Fruit fly (Drosophila melanogaster) whole organism, adult: ENCODE results near the gene CG6171.

Source experiments
- CG11617 ChIP-seq: fragments of 200-800 bp; sonication (Bioruptor generic); optimal IDR thresholded peaks from 2 replicates; lab custom pipeline; 2017; ENCODE audit warnings: mild to moderate bottlenecking, missing biosample characterization, missing genetic modification reagents, missing genetic modification characterization
- CG12768 ChIP-seq: fragments of 200-800 bp; sonication (Bioruptor generic); optimal IDR thresholded peaks from 2 replicates; lab custom pipeline; 2017; ENCODE audit warnings: missing biosample characterization, missing genetic modification characterization, mild to moderate bottlenecking, moderate library complexity, missing genetic modification reagents
- CG14711 ChIP-seq: fragments of 200-800 bp; sonication (Bioruptor generic); optimal IDR thresholded peaks from 2 replicates; lab custom pipeline; 2018; ENCODE audit warnings: missing biosample characterization, mild to moderate bottlenecking, missing genetic modification characterization, moderate library complexity
- CG1620 ChIP-seq: fragments of 200-800 bp; sonication (Bioruptor generic); optimal IDR thresholded peaks from 2 replicates; lab custom pipeline; 2016; ENCODE audit warnings: missing biosample characterization, missing genetic modification characterization
- CG33017 ChIP-seq: fragments of 200-800 bp; sonication (Bioruptor generic); optimal IDR thresholded peaks from 2 replicates; lab custom pipeline; 2018; ENCODE audit warnings: missing biosample characterization, mild to moderate bottlenecking, missing genetic modification characterization, moderate library complexity
- CG5204 ChIP-seq: fragments of 200-800 bp; sonication (Bioruptor generic); optimal IDR thresholded peaks from 2 replicates; lab custom pipeline; 2016; ENCODE audit warnings: missing biosample characterization, missing genetic modification characterization
- CG7045 ChIP-seq: fragments of 200-800 bp; sonication (Bioruptor generic); optimal IDR thresholded peaks from 2 replicates; lab custom pipeline; 2017; ENCODE audit warnings: missing biosample characterization, mild to moderate bottlenecking, missing genetic modification characterization
- CG7101 ChIP-seq: fragments of 200-800 bp; sonication (Bioruptor generic); optimal IDR thresholded peaks from 2 replicates; lab custom pipeline; 2018; ENCODE audit warnings: missing biosample characterization, mild to moderate bottlenecking, missing genetic modification characterization, moderate library complexity
- Clk ChIP-seq: fragments of 200-800 bp; sonication (Bioruptor generic); optimal IDR thresholded peaks from 2 replicates; lab custom pipeline; 2017; ENCODE audit warnings: missing biosample characterization, missing genetic modification characterization
- Crg-1 ChIP-seq: fragments of 200-800 bp; sonication (Bioruptor generic); optimal IDR thresholded peaks from 2 replicates; lab custom pipeline; 2016; ENCODE audit warnings: missing biosample characterization, missing genetic modification characterization
- Hr96 ChIP-seq: fragments of 200-800 bp; sonication (Bioruptor generic); optimal IDR thresholded peaks from 2 replicates; lab custom pipeline; 2016; ENCODE audit warnings: missing biosample characterization, missing genetic modification characterization
- Mnt ChIP-seq: fragments of 200-800 bp; sonication (Bioruptor generic); optimal IDR thresholded peaks from 2 replicates; lab custom pipeline; 2016; ENCODE audit warnings: missing biosample characterization, mild to moderate bottlenecking, missing genetic modification characterization
- bab1 ChIP-seq: fragments of 200-800 bp; sonication (Bioruptor generic); optimal IDR thresholded peaks from 3 replicates; lab custom pipeline; 2019; ENCODE audit warnings: missing biosample characterization, mild to moderate bottlenecking, missing genetic modification characterization, moderate library complexity
- cic ChIP-seq: fragments of 200-800 bp; sonication (Bioruptor generic); optimal IDR thresholded peaks from 2 replicates; lab custom pipeline; 2017; ENCODE audit warnings: missing biosample characterization, mild to moderate bottlenecking, missing genetic modification characterization, moderate library complexity
- cnc ChIP-seq, 2 experiments: fragments of >200 bp; optimal IDR thresholded peaks; 2 replicates each; lab custom pipeline; 2017
- kay ChIP-seq: fragments of 200-800 bp; sonication (Bioruptor generic); peaks from one replicate; lab custom pipeline; 2016; ENCODE audit warnings: missing biosample characterization, missing genetic modification characterization, borderline replicate concordance
- ovo ChIP-seq: fragments of 200-800 bp; sonication (Bioruptor generic); optimal IDR thresholded peaks from 2 replicates; lab custom pipeline; 2016; ENCODE audit warnings: missing biosample characterization, missing genetic modification characterization
- pad ChIP-seq: fragments of 200-800 bp; sonication (Bioruptor generic); optimal IDR thresholded peaks from 3 replicates; lab custom pipeline; 2017; ENCODE audit warnings: missing biosample characterization, missing genetic modification characterization, mild to moderate bottlenecking, moderate library complexity, missing genetic modification reagents
- tj ChIP-seq: fragments of 200-800 bp; sonication (Bioruptor generic); optimal IDR thresholded peaks from 3 replicates; lab custom pipeline; 2017; ENCODE audit warnings: missing biosample characterization, mild to moderate bottlenecking, missing genetic modification characterization, moderate library complexity
- toe ChIP-seq: fragments of 200-800 bp; sonication (Bioruptor generic); optimal IDR thresholded peaks from 2 replicates; lab custom pipeline; 2016; ENCODE audit warnings: missing biosample characterization, missing genetic modification characterization

The CG6171 gene

dm6 chr3R:15319912-15320746, 43.5 kb downstream of the CG6171 start, which contains the start of the genes CG6276 and CG44040:
CG6276 (minus strand) TSS chr3R:15320069.
CG44040 (plus strand) TSS chr3R:15320378.
- TF ChIP-seq Mnt (GFP tag; lab: Kevin White, UChicago) (peak; percentile 27), ovo (GFP tag; lab: Kevin White, UChicago) (peak; percentile 7), Crg-1 (GFP tag; lab: Kevin White, UChicago) (no peak), CG7045 (GFP tag; lab: Kevin White, UChicago) (peak; percentile 53), toe (GFP tag; lab: Kevin White, UChicago) (peak; percentile 48), CG1620 (peak; percentile 32), CG12768 (GFP tag; lab: Kevin White, UChicago) (peak; percentile 37), tj (GFP tag; lab: Kevin White, UChicago) (peak; percentile 42), Hr96 (GFP tag; lab: Kevin White, UChicago) (no peak), CG33017 (tag; lab: Kevin White, UChicago) (peak; percentile 62), Clk (GFP tag; lab: Kevin White, UChicago) (no peak), pad (GFP tag; lab: Kevin White, UChicago) (peak; percentile 43), bab1 (GFP tag; lab: Kevin White, UChicago) (peak; percentile 42), cnc (optimal IDR thresholded peaks at IDR 0.05; lab: Kevin White, UChicago) (peak in 1 of 2 experiments; percentile 38), kay (no peak), cic (GFP tag; lab: Kevin White, UChicago) (no peak), CG11617 (GFP tag; lab: Kevin White, UChicago) (peak; percentile 73), CG7101 (tag; lab: Kevin White, UChicago) (peak; percentile 76), CG5204 (peak; percentile 73), CG14711 (tag; lab: Kevin White, UChicago) (peak; percentile 34)

- TF ChIP-seq CG7101 (tag; lab: Kevin White, UChicago) (no peak), CG14711 (tag; lab: Kevin White, UChicago) (no peak), Crg-1 (GFP tag; lab: Kevin White, UChicago) (no peak), Clk (GFP tag; lab: Kevin White, UChicago) (no peak), CG1620 (no peak), tj (GFP tag; lab: Kevin White, UChicago) (no peak), CG11617 (GFP tag; lab: Kevin White, UChicago) (no peak), toe (GFP tag; lab: Kevin White, UChicago) (no peak), Mnt (GFP tag; lab: Kevin White, UChicago) (no peak), CG7045 (GFP tag; lab: Kevin White, UChicago) (no peak), kay (no peak), CG33017 (tag; lab: Kevin White, UChicago) (no peak), CG12768 (GFP tag; lab: Kevin White, UChicago) (no peak), Hr96 (GFP tag; lab: Kevin White, UChicago) (no peak), cic (GFP tag; lab: Kevin White, UChicago) (no peak)
Observed at dm6 chr3R:15316326-15316725, 47.3 kb downstream of the CG6171 start, which contains the start of gene CG14866. CG14866 (plus strand) TSS chr3R:15316471.

- no peak for TF ChIP-seq Crg-1 (GFP tag; lab: Kevin White, UChicago)
- TF ChIP-seq pad (GFP tag; lab: Kevin White, UChicago): no peak
- no peak for TF ChIP-seq Mnt (GFP tag; lab: Kevin White, UChicago)
- TF ChIP-seq CG11617 (GFP tag; lab: Kevin White, UChicago): no peak
- no peak for TF ChIP-seq kay
- TF ChIP-seq CG1620: no peak
- TF ChIP-seq Hr96 (GFP tag; lab: Kevin White, UChicago): no peak
- TF ChIP-seq cic (GFP tag; lab: Kevin White, UChicago): no peak
- TF ChIP-seq bab1 (GFP tag; lab: Kevin White, UChicago): no peak
- TF ChIP-seq CG33017 (tag; lab: Kevin White, UChicago): no peak
- TF ChIP-seq Clk (GFP tag; lab: Kevin White, UChicago): no peak
- TF ChIP-seq CG14711 (tag; lab: Kevin White, UChicago): no peak
Observed at dm6 chr3R:15313836-15314235, 49.8 kb downstream of the CG6171 start.
